Worm (Caenorhabditis elegans) whole organism, mixed stage, embryonic: Measurements from ENCODE around the gene bath-15.

Experiments used
- ceh-39 ChIP-seq: fragments of 150-350 bp; optimal IDR thresholded peaks from 2 replicates; lab custom pipeline; 2014; ENCODE audit warnings: missing biosample characterization, missing genetic modification characterization
- elt-1 ChIP-seq: sonication (generic microtip); optimal IDR thresholded peaks from 2 replicates; lab custom pipeline; 2017; ENCODE audit warnings: missing genetic modification characterization, mild to moderate bottlenecking, missing compliant biosample characterization, antibody characterized with exemption, moderate library complexity, borderline replicate concordance; ENCODE audit not compliant: insufficient read depth
- ham-2 ChIP-seq: fragments of 200-800 bp; sonication (Bioruptor generic); optimal IDR thresholded peaks from 2 replicates; lab custom pipeline; 2018; ENCODE audit warnings: mild to moderate bottlenecking, missing genetic modification characterization, missing compliant biosample characterization
- lin-13 ChIP-seq: fragments of 150-350 bp; optimal IDR thresholded peaks from 2 replicates; lab custom pipeline; 2014; ENCODE audit warnings: missing biosample characterization, missing genetic modification characterization
- nhr-237 ChIP-seq: fragments of 150-350 bp; optimal IDR thresholded peaks from 2 replicates; lab custom pipeline; 2014; ENCODE audit warnings: missing biosample characterization, missing genetic modification characterization
- nhr-76 ChIP-seq: sonication (generic microtip); optimal IDR thresholded peaks from 2 replicates; lab custom pipeline; 2017; ENCODE audit warnings: missing biosample characterization, missing genetic modification characterization
- unc-120 ChIP-seq: sonication (generic microtip); optimal IDR thresholded peaks from 2 replicates; lab custom pipeline; 2017; ENCODE audit warnings: missing genetic modification characterization, missing compliant biosample characterization; ENCODE audit not compliant: poor library complexity, severe bottlenecking
- unc-39 ChIP-seq: fragments of 150-350 bp; optimal IDR thresholded peaks from 2 replicates; lab custom pipeline; 2014; ENCODE audit warnings: missing biosample characterization, missing genetic modification characterization
- ztf-11 ChIP-seq: fragments of 150-350 bp; optimal IDR thresholded peaks from 2 replicates; lab custom pipeline; 2014; ENCODE audit warnings: missing biosample characterization, missing genetic modification characterization

- no peak for TF ChIP-seq ceh-39
- no peak for TF ChIP-seq elt-1 (tag; lab: Kevin White, UChicago)
- TF ChIP-seq ham-2 (GFP tag; lab: Kevin White, UChicago) = no peak
- TF ChIP-seq unc-120 = no peak
- no peak for TF ChIP-seq nhr-237 (tag; lab: Kevin White, UChicago)
- TF ChIP-seq unc-39 (tag; lab: Kevin White, UChicago) = no peak
- no peak for TF ChIP-seq lin-13 (tag; lab: Kevin White, UChicago)
- TF ChIP-seq nhr-76 = no peak
- no peak for TF ChIP-seq ztf-11 (tag; lab: Kevin White, UChicago)
Observed at ce11 chrIII:7824041-7824440, 48.2 kb upstream of the bath-15 start.
